Worm (Caenorhabditis elegans) whole organism, L3 larva: ENCODE measurements around the gene cng-1.

Experiments used
- ama-1 ChIP-seq: fragments of 150-350 bp; optimal IDR thresholded peaks from 2 replicates; lab custom pipeline; 2018
- ceh-9 ChIP-seq: sonication (generic microtip); optimal IDR thresholded peaks from 2 replicates; lab custom pipeline; 2018; ENCODE audit warnings: missing biosample characterization, missing genetic modification characterization
- fkh-10 ChIP-seq: sonication (generic microtip); optimal IDR thresholded peaks from 2 replicates; lab custom pipeline; 2017; ENCODE audit warnings: missing biosample characterization, missing genetic modification reagents, missing genetic modification characterization
- lin-39 ChIP-seq: fragments of 150-350 bp; optimal IDR thresholded peaks from 2 replicates; lab custom pipeline; 2018; ENCODE audit warnings: missing biosample characterization, missing genetic modification reagents, missing genetic modification characterization
- mml-1 ChIP-seq: fragments of 150-350 bp; sonication (generic microtip); optimal IDR thresholded peaks from 3 replicates; lab custom pipeline; 2014; ENCODE audit warnings: missing biosample characterization, missing genetic modification characterization
- nfya-1 ChIP-seq: sonication (generic microtip); optimal IDR thresholded peaks from 2 replicates; lab custom pipeline; 2017; ENCODE audit warnings: missing genetic modification characterization, mild to moderate bottlenecking, missing compliant biosample characterization, antibody characterized with exemption, moderate library complexity; ENCODE audit not compliant: insufficient read depth
- nhr-11 ChIP-seq: fragments of 150-350 bp; optimal IDR thresholded peaks from 2 replicates; lab custom pipeline; 2014; ENCODE audit warnings: missing biosample characterization, missing genetic modification characterization
- nhr-237 ChIP-seq: fragments of 150-350 bp; optimal IDR thresholded peaks from 2 replicates; lab custom pipeline; 2014; ENCODE audit warnings: missing biosample characterization, missing genetic modification characterization
- nhr-77 ChIP-seq: fragments of 150-350 bp; optimal IDR thresholded peaks from 2 replicates; lab custom pipeline; 2014; ENCODE audit warnings: missing biosample characterization, missing genetic modification characterization
- pha-4 ChIP-seq: fragments of 150-350 bp; optimal IDR thresholded peaks from 2 replicates; lab custom pipeline; 2014; ENCODE audit warnings: missing biosample characterization, missing genetic modification reagents, missing genetic modification characterization
- snpc-4 ChIP-seq: fragments of 150-350 bp; optimal IDR thresholded peaks from 2 replicates; lab custom pipeline; 2014; ENCODE audit warnings: missing biosample characterization, missing genetic modification characterization
- tbx-2 ChIP-seq: sonication (generic microtip); optimal IDR thresholded peaks from 2 replicates; lab custom pipeline; 2016; ENCODE audit warnings: mild to moderate bottlenecking, missing genetic modification characterization, missing compliant biosample characterization
- unc-62 ChIP-seq: fragments of 150-350 bp; sonication (generic microtip); optimal IDR thresholded peaks from 4 replicates; lab custom pipeline; 2014; ENCODE audit warnings: missing biosample characterization, missing genetic modification reagents, missing genetic modification characterization

DNA sequence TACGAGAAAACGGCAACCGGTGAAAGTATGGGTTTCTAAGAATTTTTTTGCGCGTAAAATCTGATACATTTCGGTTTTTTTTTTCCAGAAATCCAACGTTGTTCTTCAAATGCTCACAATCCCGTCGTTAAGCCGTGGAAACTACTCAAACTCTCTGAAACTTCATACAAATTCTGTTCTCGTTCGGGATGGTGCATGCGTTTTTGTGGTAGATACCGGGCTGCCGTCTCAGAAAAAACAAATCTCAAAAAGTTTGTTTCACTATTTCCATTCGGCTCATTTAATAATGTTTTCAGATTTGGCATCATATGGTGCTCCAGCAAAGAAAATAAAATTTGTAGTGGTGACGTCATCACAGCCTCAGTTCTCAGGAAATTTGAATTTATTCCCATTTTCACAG, 23.5 kb upstream of the cng-1 start:
- TF ChIP-seq nhr-77 (tag; lab: Kevin White, UChicago) (no peak), tbx-2 (no peak), pha-4 (tag; lab: Kevin White, UChicago) (no peak), unc-62 (no peak), snpc-4 (no peak), nhr-11 (no peak), nfya-1 (tag; lab: Kevin White, UChicago) (no peak), fkh-10 (GFP tag; lab: Kevin White, UChicago) (no peak), nhr-237 (tag; lab: Kevin White, UChicago) (no peak), lin-39 (no peak), ama-1 (lab: Kevin White, UChicago) (no peak), mml-1 (no peak), ceh-9 (no peak)
